Worm (Caenorhabditis elegans) whole organism, L4/young adult: ENCODE data around the gene abhd-5.1.

Experiments
- W03F9.2 ChIP-seq: fragments of 150-350 bp; optimal IDR thresholded peaks from 2 replicates; lab custom pipeline; 2014; ENCODE audit warnings: missing biosample characterization, missing genetic modification characterization
- dao-5 ChIP-seq: sonication (generic microtip); optimal IDR thresholded peaks from 2 replicates; lab custom pipeline; 2016; ENCODE audit warnings: missing genotype, missing genetic modification characterization, moderate library complexity, missing compliant biosample characterization
- him-1 ChIP-seq: sonication (generic microtip); optimal IDR thresholded peaks from 2 replicates; lab custom pipeline; 2016; ENCODE audit warnings: missing genotype, missing genetic modification reagents, missing genetic modification characterization, missing compliant biosample characterization

- TF ChIP-seq him-1 (tag; lab: Kevin White, UChicago): no peak
- TF ChIP-seq dao-5 (tag; lab: Kevin White, UChicago): no peak
- TF ChIP-seq W03F9.2 (tag; lab: Kevin White, UChicago): no peak
These were observed 20.1 kb downstream of the abhd-5.1 start for ce11 chrV:4867535-4867934.
